Worm (Caenorhabditis elegans) whole organism, early embryonic: ENCODE results near the gene pfd-1.

Source experiments
- B0310.2 ChIP-seq: sonication (generic microtip); optimal IDR thresholded peaks from 2 replicates; lab custom pipeline; 2016; ENCODE audit warnings: mild to moderate bottlenecking, missing genetic modification characterization, missing compliant biosample characterization
- F13C5.2 ChIP-seq: sonication (generic microtip); optimal IDR thresholded peaks from 2 replicates; lab custom pipeline; 2017; ENCODE audit warnings: mild to moderate bottlenecking, missing genetic modification characterization, inconsistent platforms, missing compliant biosample characterization
- ama-1 ChIP-seq: fragments of 150-350 bp; optimal IDR thresholded peaks from 2 replicates; lab custom pipeline; 2014
- ceh-13 ChIP-seq: fragments of 200-800 bp; sonication (Bioruptor generic); optimal IDR thresholded peaks from 2 replicates; lab custom pipeline; 2018; ENCODE audit warnings: mild to moderate bottlenecking, missing genetic modification characterization, missing compliant biosample characterization
- ceh-36 ChIP-seq: sonication (generic microtip); optimal IDR thresholded peaks from 2 replicates; lab custom pipeline; 2016; ENCODE audit warnings: missing genetic modification characterization, inconsistent platforms, missing compliant biosample characterization
- ets-7 ChIP-seq: sonication (generic microtip); optimal IDR thresholded peaks from 2 replicates; lab custom pipeline; 2016; ENCODE audit warnings: missing genotype, missing genetic modification characterization, missing compliant biosample characterization
- flt-1 ChIP-seq: fragments of 200-800 bp; sonication (Bioruptor generic); IDR thresholded peaks from 2 replicates; pipeline ENCODE4 v1.3.6; 2022; ENCODE audit warnings: missing genetic modification characterization, missing compliant biosample characterization
- hmg-4 ChIP-seq: fragments of 200-800 bp; sonication (Bioruptor generic); optimal IDR thresholded peaks from 2 replicates; lab custom pipeline; 2018; ENCODE audit warnings: mild to moderate bottlenecking, missing genetic modification characterization, missing compliant biosample characterization
- pes-1 ChIP-seq: fragments of 200-800 bp; sonication (Bioruptor generic); IDR thresholded peaks from 2 replicates; pipeline ENCODE4 v1.3.6; 2022; ENCODE audit warnings: missing genetic modification reagents, missing genetic modification characterization, missing compliant biosample characterization
- sea-1 ChIP-seq: fragments of 200-800 bp; sonication (Bioruptor generic); conservative IDR thresholded peaks from 2 replicates; pipeline ENCODE4 v1.3.6; 2022; ENCODE audit warnings: missing genetic modification characterization, missing compliant biosample characterization
- tbx-11 ChIP-seq: fragments of 200-800 bp; sonication (Bioruptor generic); IDR thresholded peaks from 2 replicates; pipeline ENCODE4 v1.3.6; 2022; ENCODE audit warnings: missing genetic modification characterization, missing compliant biosample characterization
- tbx-37 ChIP-seq: fragments of 200-800 bp; sonication (Bioruptor generic); conservative IDR thresholded peaks from 2 replicates; pipeline ENCODE4 v1.3.6; 2022; ENCODE audit warnings: missing genetic modification reagents, missing genetic modification characterization, missing compliant biosample characterization
- tra-4 ChIP-seq: sonication (generic microtip); optimal IDR thresholded peaks from 2 replicates; lab custom pipeline; 2017; ENCODE audit warnings: missing genetic modification characterization, missing compliant biosample characterization

ce11 chrIV:11169652-11170051 is 19.7 kb downstream of the pfd-1 start, which contains the start of gene nhr-67:
- TF ChIP-seq tbx-11 (no peak), sea-1 (GFP tag; lab: Robert Waterston, UW) (no peak), flt-1 (GFP tag; lab: Robert Waterston, UW) (no peak), B0310.2 (tag; lab: Kevin White, UChicago) (no peak), ama-1 (lab: Kevin White, UChicago) (no peak), tbx-37 (GFP tag; lab: Robert Waterston, UW) (no peak), pes-1 (GFP tag; lab: Robert Waterston, UW) (no peak), tra-4 (no peak), F13C5.2 (tag; lab: Kevin White, UChicago) (no peak), ceh-13 (GFP tag; lab: Kevin White, UChicago) (no peak), hmg-4 (no peak), ets-7 (tag; lab: Kevin White, UChicago) (no peak), ceh-36 (tag; lab: Kevin White, UChicago) (no peak)
